Fruit fly (Drosophila melanogaster): ENCODE measurements around the gene CG14223.
A peak's percentile ranks its signal among the peaks of the same experiment; 100 is the strongest.

Gene CG14223

dm6 chrX:19622924-19623323, 40.8 kb downstream of the CG14223 start, which contains the start of the genes Naa20A and MKP-4 (continued):
- TF ChIP-seq CG11560 (tag; IDR thresholded peaks at IDR 0.05) (no peak), CG7839 (tag; optimal IDR thresholded peaks at IDR 0.05) (no peak), CG12299 (tag; optimal IDR thresholded peaks at IDR 0.05) (no peak), CG10654 (GFP tag; optimal IDR thresholded peaks at IDR 0.05) (no peak), emc (GFP tag; optimal IDR thresholded peaks at IDR 0.05) (no peak), tup (GFP tag; optimal IDR thresholded peaks at IDR 0.05) (no peak), CG8478 (optimal IDR thresholded peaks at IDR 0.05) (no peak), Dek (tag; optimal IDR thresholded peaks at IDR 0.05) (no peak), CG16779 (GFP tag; IDR thresholded peaks at IDR 0.05) (no peak), chn (GFP tag; optimal IDR thresholded peaks at IDR 0.05) (no peak), CG34224 (GFP tag; IDR thresholded peaks at IDR 0.05; ENCODE audit: partially characterized antibody) (peak; percentile 70), danr (GFP tag; IDR thresholded peaks at IDR 0.05) (no peak), CG14014 (GFP tag; IDR thresholded peaks at IDR 0.05) (no peak), prd (optimal IDR thresholded peaks at IDR 0.05) (no peak), prd (GFP tag; IDR thresholded peaks at IDR 0.05) (no peak), sd (tag; optimal IDR thresholded peaks at IDR 0.05) (no peak), Antp (GFP tag; optimal IDR thresholded peaks at IDR 0.05) (no peak), CG14667 (GFP tag; IDR thresholded peaks at IDR 0.05) (no peak), peb (GFP tag; IDR thresholded peaks at IDR 0.05) (no peak), CG2889 (GFP tag; IDR thresholded peaks at IDR 0.05) (no peak), lmd (GFP tag; IDR thresholded peaks at IDR 0.05) (no peak), CG6683 (GFP tag; optimal IDR thresholded peaks at IDR 0.05) (no peak), pb (GFP tag; optimal IDR thresholded peaks at IDR 0.05) (no peak), CG5180 (GFP tag; optimal IDR thresholded peaks at IDR 0.05) (no peak), oc (tag; optimal IDR thresholded peaks at IDR 0.05) (no peak), Dad (GFP tag; optimal IDR thresholded peaks at IDR 0.05) (no peak), sisA (GFP tag; IDR thresholded peaks at IDR 0.05) (no peak), abd-A (tag; optimal IDR thresholded peaks at IDR 0.05) (no peak), MTF-1 (GFP tag; optimal IDR thresholded peaks at IDR 0.05; ENCODE audit: borderline replicate concordance) (no peak), Deaf1 (tag; optimal IDR thresholded peaks at IDR 0.05) (no peak), shn (GFP tag; optimal IDR thresholded peaks at IDR 0.05) (no peak), Nf-YC (tag; optimal IDR thresholded peaks at IDR 0.05) (no peak), Neu2 (GFP tag; optimal IDR thresholded peaks at IDR 0.05; ENCODE audit: borderline replicate concordance) (no peak), CG9215 (GFP tag; IDR thresholded peaks at IDR 0.05) (no peak), CG10267 (tag; optimal IDR thresholded peaks at IDR 0.05) (no peak), CG16815 (GFP tag; optimal IDR thresholded peaks at IDR 0.05) (no peak), Dfd (GFP tag; optimal IDR thresholded peaks at IDR 0.05) (no peak), onecut (GFP tag; IDR thresholded peaks at IDR 0.05) (no peak), Gug (GFP tag; IDR thresholded peaks at IDR 0.05) (no peak), H2.0 (GFP tag; IDR thresholded peaks at IDR 0.05) (no peak), Awh (GFP tag; IDR thresholded peaks at IDR 0.05) (no peak), BtbVII (GFP tag; optimal IDR thresholded peaks at IDR 0.05) (no peak), ken (GFP tag; IDR thresholded peaks at IDR 0.05) (no peak), CG9609 (GFP tag; optimal IDR thresholded peaks at IDR 0.05) (no peak), chif (GFP tag; optimal IDR thresholded peaks at IDR 0.05) (no peak), CG12219 (GFP tag; optimal IDR thresholded peaks at IDR 0.05) (no peak), seq (GFP tag; IDR thresholded peaks at IDR 0.05) (no peak), CG3281 (GFP tag; optimal IDR thresholded peaks at IDR 0.05) (no peak), CG4820 (GFP tag; optimal IDR thresholded peaks at IDR 0.05) (no peak), Xbp1 (GFP tag; optimal IDR thresholded peaks at IDR 0.05) (no peak), bbx (GFP tag; IDR thresholded peaks at IDR 0.05; ENCODE audit: partially characterized antibody) (peak; percentile 76), CG10959 (GFP tag; IDR thresholded peaks at IDR 0.05) (no peak), CG10209 (GFP tag; optimal IDR thresholded peaks at IDR 0.05) (no peak)

Measured in whole organism, embryonic.